Worm (Caenorhabditis elegans) whole organism, young adult: ENCODE measurements around the gene sorf-1.

Experiments
- ama-1 ChIP-seq, 3 experiments: fragments of 150-350 bp in 1 of 3; sonication (generic microtip) in 2 of 3; optimal IDR thresholded peaks; 2 replicates each; lab custom pipeline; 2014 to 2018; ENCODE audit warnings: missing biosample characterization in 2 of 3, missing genetic modification characterization in 2 of 3, missing genetic modification reagents in 2 of 3
- efl-1 ChIP-seq: fragments of 150-350 bp; optimal IDR thresholded peaks from 2 replicates; lab custom pipeline; 2014; ENCODE audit warnings: missing biosample characterization, missing genetic modification reagents, missing genetic modification characterization
- hlh-12 ChIP-seq: sonication (generic microtip); optimal IDR thresholded peaks from 2 replicates; lab custom pipeline; 2016; ENCODE audit warnings: missing genetic modification characterization, missing compliant biosample characterization
- hsf-1 ChIP-seq: fragments of 200-800 bp; sonication (Bioruptor generic); IDR thresholded peaks from 2 replicates; pipeline ENCODE4 v1.3.6; 2022; ENCODE audit warnings: missing genetic modification reagents, missing genetic modification characterization, missing compliant biosample characterization
- lin-40 ChIP-seq: sonication (generic microtip); optimal IDR thresholded peaks from 2 replicates; lab custom pipeline; 2016; ENCODE audit warnings: missing genetic modification characterization, mild to moderate bottlenecking, missing compliant biosample characterization, missing genotype, missing genetic modification reagents
- mel-28 ChIP-seq: sonication (generic microtip); optimal IDR thresholded peaks from 2 replicates; lab custom pipeline; 2016; ENCODE audit warnings: borderline replicate concordance, mild to moderate bottlenecking, missing genetic modification characterization, missing compliant biosample characterization
- tbp1 ChIP-seq: fragments of 200-800 bp; sonication (Bioruptor generic); optimal IDR thresholded peaks from 2 replicates; lab custom pipeline; 2018; ENCODE audit warnings: mild to moderate bottlenecking, missing genetic modification characterization, missing compliant biosample characterization

DNA sequence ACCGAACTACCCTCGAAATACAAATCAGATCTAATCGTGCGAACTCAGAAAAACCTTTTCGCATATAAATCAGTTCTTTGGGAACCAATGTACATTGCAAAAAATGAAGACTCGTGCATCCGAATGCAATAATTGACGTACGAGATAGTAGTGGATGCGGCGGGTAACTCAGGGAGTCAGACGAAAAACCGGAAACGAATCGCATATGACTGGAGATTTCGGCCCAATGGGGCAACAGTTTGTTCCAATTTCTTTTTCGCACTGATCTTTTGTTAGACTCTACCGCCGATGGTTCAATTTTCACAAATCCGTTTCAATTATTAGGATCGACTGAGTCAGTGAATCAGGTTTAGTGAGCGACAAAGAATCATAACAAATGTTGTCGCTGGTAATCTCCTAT, 12.3 kb downstream of the sorf-1 start:
- TF ChIP-seq ama-1 (optimal IDR thresholded peaks at IDR 0.05; lab: Kevin White, UChicago) (no peak), ama-1 (GFP tag; optimal IDR thresholded peaks at IDR 0.05; lab: Kevin White, UChicago) (no peak), efl-1 (GFP tag; lab: Kevin White, UChicago) (no peak), lin-40 (no peak), hsf-1 (GFP tag; lab: Robert Waterston, UW) (no peak), mel-28 (tag; lab: Kevin White, UChicago) (no peak), tbp1 (GFP tag; lab: Kevin White, UChicago) (no peak), hlh-12 (tag; lab: Kevin White, UChicago) (no peak)
